Worm (Caenorhabditis elegans) whole organism, early embryonic: ENCODE results near the gene T22G5.1.

Experiments
- B0310.2 ChIP-seq: sonication (generic microtip); optimal IDR thresholded peaks from 2 replicates; lab custom pipeline; 2016; ENCODE audit warnings: mild to moderate bottlenecking, missing genetic modification characterization, missing compliant biosample characterization
- F13C5.2 ChIP-seq: sonication (generic microtip); optimal IDR thresholded peaks from 2 replicates; lab custom pipeline; 2017; ENCODE audit warnings: mild to moderate bottlenecking, missing genetic modification characterization, inconsistent platforms, missing compliant biosample characterization
- aly-1 ChIP-seq: sonication (generic microtip); optimal IDR thresholded peaks from 2 replicates; lab custom pipeline; 2016; ENCODE audit warnings: missing genetic modification characterization, missing compliant biosample characterization
- ama-1 ChIP-seq: fragments of 150-350 bp; optimal IDR thresholded peaks from 2 replicates; lab custom pipeline; 2014
- ceh-13 ChIP-seq: fragments of 200-800 bp; sonication (Bioruptor generic); optimal IDR thresholded peaks from 2 replicates; lab custom pipeline; 2018; ENCODE audit warnings: mild to moderate bottlenecking, missing genetic modification characterization, missing compliant biosample characterization
- ets-7 ChIP-seq: sonication (generic microtip); optimal IDR thresholded peaks from 2 replicates; lab custom pipeline; 2016; ENCODE audit warnings: missing genotype, missing genetic modification characterization, missing compliant biosample characterization
- flt-1 ChIP-seq: fragments of 200-800 bp; sonication (Bioruptor generic); IDR thresholded peaks from 2 replicates; pipeline ENCODE4 v1.3.6; 2022; ENCODE audit warnings: missing genetic modification characterization, missing compliant biosample characterization
- hmbx-1 ChIP-seq: sonication (generic microtip); optimal IDR thresholded peaks from 2 replicates; lab custom pipeline; 2016; ENCODE audit warnings: mild to moderate bottlenecking, missing genetic modification characterization, missing compliant biosample characterization
- hmg-4 ChIP-seq: fragments of 200-800 bp; sonication (Bioruptor generic); optimal IDR thresholded peaks from 2 replicates; lab custom pipeline; 2018; ENCODE audit warnings: mild to moderate bottlenecking, missing genetic modification characterization, missing compliant biosample characterization
- hnd-1 ChIP-seq: sonication (generic microtip); optimal IDR thresholded peaks from 2 replicates; lab custom pipeline; 2016; ENCODE audit warnings: missing genetic modification characterization, missing compliant biosample characterization
- pes-1 ChIP-seq: fragments of 200-800 bp; sonication (Bioruptor generic); IDR thresholded peaks from 2 replicates; pipeline ENCODE4 v1.3.6; 2022; ENCODE audit warnings: missing genetic modification reagents, missing genetic modification characterization, missing compliant biosample characterization
- sea-1 ChIP-seq: fragments of 200-800 bp; sonication (Bioruptor generic); conservative IDR thresholded peaks from 2 replicates; pipeline ENCODE4 v1.3.6; 2022; ENCODE audit warnings: missing genetic modification characterization, missing compliant biosample characterization
- tbx-37 ChIP-seq: fragments of 200-800 bp; sonication (Bioruptor generic); conservative IDR thresholded peaks from 2 replicates; pipeline ENCODE4 v1.3.6; 2022; ENCODE audit warnings: missing genetic modification reagents, missing genetic modification characterization, missing compliant biosample characterization
- tra-4 ChIP-seq: sonication (generic microtip); optimal IDR thresholded peaks from 2 replicates; lab custom pipeline; 2017; ENCODE audit warnings: missing genetic modification characterization, missing compliant biosample characterization

T22G5.1 gene

ce11 chrV:13923851-13924250 lies 47.2 kb downstream of the T22G5.1 start, which contains the start of gene srxa-11:
TSS of gene srxa-11 (plus strand) at chrV:13924151.
- TF ChIP-seq hnd-1 (tag; lab: Kevin White, UChicago) (no peak), tra-4 (tag; lab: Kevin White, UChicago) (no peak), aly-1 (tag; lab: Kevin White, UChicago) (no peak)

- no peak for TF ChIP-seq sea-1 (GFP tag; lab: Robert Waterston, UW)
- TF ChIP-seq ceh-13, result no peak
- TF ChIP-seq B0310.2 (tag; lab: Kevin White, UChicago), result no peak
- TF ChIP-seq ama-1 (lab: Kevin White, UChicago), result no peak
- TF ChIP-seq flt-1 (GFP tag; lab: Robert Waterston, UW), result no peak
- TF ChIP-seq hmg-4 (GFP tag; lab: Kevin White, UChicago), result no peak
- TF ChIP-seq hnd-1 (tag; lab: Kevin White, UChicago), result no peak
- no peak for TF ChIP-seq tra-4 (tag; lab: Kevin White, UChicago)
- no peak for TF ChIP-seq hmbx-1 (tag; lab: Kevin White, UChicago)
- TF ChIP-seq pes-1, result no peak
- TF ChIP-seq F13C5.2 (tag; lab: Kevin White, UChicago), result no peak
- no peak for TF ChIP-seq ets-7 (tag; lab: Kevin White, UChicago)
- no peak for TF ChIP-seq tbx-37 (GFP tag; lab: Robert Waterston, UW)
Observed at ce11 chrV:13926398-13926797, 49.8 kb downstream of the T22G5.1 start, which contains the start of gene srxa-12. TSS of gene srxa-12 (plus strand) at chrV:13926698.
